Fruit fly (Drosophila melanogaster): Measurements from ENCODE around the gene CG9795.

CG9795 gene

DNA sequence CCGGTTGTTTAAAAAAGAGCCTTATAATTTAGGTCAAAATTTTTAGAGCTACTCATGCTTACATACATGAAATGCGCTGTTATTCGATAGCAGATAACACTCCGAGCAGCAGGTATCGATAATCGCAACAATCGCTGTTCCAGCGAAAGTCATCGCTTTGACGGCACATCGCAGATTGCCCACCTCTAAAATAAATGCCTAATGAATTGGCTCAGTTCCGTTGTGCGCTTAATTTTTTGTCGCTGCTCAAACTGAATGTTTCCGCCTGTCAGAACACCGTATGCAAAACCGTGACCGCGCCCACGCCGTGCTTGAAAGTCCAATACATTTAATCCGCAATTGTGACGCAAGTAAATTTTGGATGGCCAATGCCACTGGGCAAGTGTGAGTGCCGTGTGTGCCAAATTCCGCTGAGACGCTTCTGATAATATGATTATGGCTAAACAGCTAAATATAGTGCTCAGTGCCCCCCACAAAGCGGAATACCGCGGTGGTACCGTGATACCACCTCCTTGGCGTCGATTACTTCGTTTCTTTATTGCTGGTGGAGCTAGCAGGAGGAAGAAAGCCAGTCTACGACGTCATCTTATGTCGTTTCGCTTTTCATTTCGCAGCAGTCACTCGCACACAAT lies at the start of gene CG9795:
Gene CG9795, plus strand, starts transcription at position 177 of the 632 bp plus-strand sequence.
- no peak for TF ChIP-seq CTCF (optimal IDR thresholded peaks at IDR 0.05)
- no peak for TF ChIP-seq CG8478 (optimal IDR thresholded peaks at IDR 0.05)

dm6 chr3R:4277828-4278227 lies 41.7 kb upstream of the CG9795 start, which contains the start of gene flip:
Gene flip, minus strand, starts transcription at chr3R:4277928.
- TF ChIP-seq CTCF (optimal IDR thresholded peaks at IDR 0.05) (no peak), CG8478 (optimal IDR thresholded peaks at IDR 0.05) (no peak)

- TF ChIP-seq CTCF (optimal IDR thresholded peaks at IDR 0.05) (no peak), CG8478 (optimal IDR thresholded peaks at IDR 0.05) (no peak)
Observed at dm6 chr3R:4280062-4280461, 39.4 kb upstream of the CG9795 start, which contains the start of gene cpx. Gene cpx, plus strand, starts transcription at chr3R:4280221.

DNA sequence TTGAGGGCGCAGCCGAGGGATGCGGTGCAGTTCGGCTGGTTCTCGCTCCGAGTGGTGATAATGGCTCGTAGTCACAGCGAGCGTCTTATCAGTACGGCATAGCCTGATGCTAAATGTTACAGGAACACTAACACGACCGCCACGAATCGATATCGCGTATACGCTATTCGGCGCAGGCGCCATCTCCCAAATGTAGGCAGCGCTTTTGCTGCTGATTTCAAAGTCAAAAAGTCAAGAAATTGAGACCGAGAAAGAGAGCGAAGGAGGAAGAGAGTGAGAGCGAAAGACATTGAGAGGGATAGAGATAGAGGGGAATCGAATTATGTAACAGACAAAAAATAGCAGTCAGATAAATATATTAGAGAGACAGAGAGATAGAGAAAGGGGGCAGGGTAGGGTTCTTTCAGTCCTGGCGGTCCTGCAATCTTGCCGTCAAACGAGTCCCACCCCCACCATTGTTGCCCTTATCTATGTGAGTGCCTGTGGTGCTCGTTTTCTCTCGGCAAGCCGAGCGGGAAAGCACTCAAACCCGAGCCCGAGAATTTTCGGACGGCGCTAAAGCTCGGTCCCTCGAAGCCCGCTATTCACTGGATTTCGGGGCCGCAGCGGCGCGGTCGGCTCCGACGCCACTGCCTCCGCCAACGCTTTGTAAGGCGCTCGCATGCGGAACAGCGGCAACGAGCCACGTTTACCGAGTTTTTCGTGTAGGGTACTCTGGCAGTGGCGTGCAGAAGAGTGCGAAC lies 38.2 kb upstream of the CG9795 start:
- TF ChIP-seq CG8478 (optimal IDR thresholded peaks at IDR 0.05) (no peak), CTCF (optimal IDR thresholded peaks at IDR 0.05) (no peak)

DNA sequence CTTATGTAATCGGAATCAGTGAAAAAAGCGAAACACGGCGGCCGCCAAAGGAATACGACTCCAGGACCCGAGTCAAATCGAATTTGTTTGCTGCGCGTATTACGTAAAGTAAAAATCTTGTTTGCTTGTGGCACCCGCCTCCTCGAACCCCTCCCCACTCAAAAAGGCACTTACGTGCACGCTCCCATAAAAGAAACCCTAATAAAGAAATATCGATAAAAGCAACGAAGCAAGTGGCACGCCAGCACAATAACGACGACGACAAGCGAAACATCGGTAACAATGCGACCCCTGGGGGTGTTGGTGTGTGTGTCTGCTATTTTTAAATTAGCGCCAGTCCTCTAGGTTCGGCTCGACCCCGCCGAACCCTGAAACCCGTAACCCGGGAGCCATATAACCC lies 37.3 kb upstream of the CG9795 start:
- TF ChIP-seq CG8478 (optimal IDR thresholded peaks at IDR 0.05): no peak
- TF ChIP-seq CTCF (optimal IDR thresholded peaks at IDR 0.05): no peak

dm6 chr3R:4284376-4284953 lies 35.0 kb upstream of the CG9795 start:
- TF ChIP-seq CG8478 (optimal IDR thresholded peaks at IDR 0.05) (no peak), CTCF (optimal IDR thresholded peaks at IDR 0.05) (no peak)

DNA sequence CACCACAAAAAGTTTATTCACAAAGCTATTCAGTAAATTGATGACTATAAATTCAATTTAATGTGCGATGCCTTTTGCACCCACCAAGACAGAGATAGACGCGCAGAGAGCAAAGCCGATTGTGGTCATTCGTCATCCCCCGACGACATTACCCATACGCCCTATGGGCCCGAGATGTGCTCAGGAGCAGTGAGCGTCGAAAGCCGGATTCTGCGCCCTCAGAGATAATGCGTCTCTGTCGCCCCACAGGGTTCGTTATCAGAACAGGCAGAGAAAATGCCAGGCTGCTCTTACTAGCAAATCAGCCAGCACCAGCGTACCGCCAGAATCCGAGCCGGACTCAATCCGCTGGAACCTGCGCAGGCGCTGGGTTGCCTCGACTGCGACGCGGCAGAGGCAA lies 28.2 kb upstream of the CG9795 start:
- no peak for TF ChIP-seq CTCF (optimal IDR thresholded peaks at IDR 0.05)
- TF ChIP-seq CG8478 (optimal IDR thresholded peaks at IDR 0.05): no peak

- TF ChIP-seq CG8478 (optimal IDR thresholded peaks at IDR 0.05) (no peak), CTCF (optimal IDR thresholded peaks at IDR 0.05) (no peak)
Observed at dm6 chr3R:4292185-4292584, 27.3 kb upstream of the CG9795 start.

- TF ChIP-seq CTCF (optimal IDR thresholded peaks at IDR 0.05) (no peak), CG8478 (optimal IDR thresholded peaks at IDR 0.05) (no peak)
Observed at dm6 chr3R:4294689-4295088, 24.8 kb upstream of the CG9795 start, which contains the start of gene Nepl11. Gene Nepl11, minus strand, starts transcription at chr3R:4294840.

- TF ChIP-seq CG8478 (optimal IDR thresholded peaks at IDR 0.05) (no peak), CTCF (optimal IDR thresholded peaks at IDR 0.05) (no peak)
Observed at dm6 chr3R:4301485-4301884, 18.0 kb upstream of the CG9795 start.

DNA sequence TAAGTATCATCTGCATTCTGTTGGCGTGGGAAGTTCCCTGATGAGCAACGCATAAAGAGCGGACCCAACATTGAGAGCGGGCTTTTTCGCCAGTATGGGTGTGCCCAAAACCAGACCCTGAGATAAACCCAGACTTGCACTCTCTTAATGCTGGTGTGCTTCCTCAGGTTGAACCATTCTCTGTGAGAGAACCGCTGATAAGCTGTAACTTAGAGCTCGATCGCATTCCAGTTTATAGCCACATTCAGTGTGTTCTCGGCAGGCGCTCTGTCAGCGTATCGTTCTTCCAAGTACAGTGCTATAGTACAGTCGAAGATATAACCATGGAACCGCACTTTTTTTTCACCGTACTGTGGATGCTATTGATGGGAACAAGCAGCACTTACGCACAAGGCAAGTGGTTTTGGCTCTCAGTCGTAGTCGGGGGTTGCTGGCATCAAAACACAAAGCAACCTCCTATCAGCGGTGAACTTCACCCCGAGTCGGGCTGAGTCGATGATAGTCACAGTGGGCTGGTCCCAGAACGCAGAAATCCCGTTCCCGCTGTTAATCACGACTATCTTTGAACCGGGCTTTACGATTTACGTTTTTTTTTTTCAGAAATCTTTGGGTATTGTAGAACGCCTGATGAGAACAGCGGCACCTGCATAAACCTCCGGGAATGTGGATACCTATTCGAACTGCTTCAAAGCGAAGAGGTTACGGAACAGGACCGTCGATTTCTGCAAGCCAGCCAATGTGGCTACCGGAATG lies 11.6 kb upstream of the CG9795 start, which contains the start of gene MP1:
Gene MP1, plus strand, starts transcription at position 245 of the 753 bp plus-strand sequence.
- no peak for TF ChIP-seq CG8478 (optimal IDR thresholded peaks at IDR 0.05)

- no peak for TF ChIP-seq CTCF (optimal IDR thresholded peaks at IDR 0.05)
- TF ChIP-seq CG8478 (optimal IDR thresholded peaks at IDR 0.05): no peak
Observed at dm6 chr3R:4308708-4309107, 10.8 kb upstream of the CG9795 start.

DNA sequence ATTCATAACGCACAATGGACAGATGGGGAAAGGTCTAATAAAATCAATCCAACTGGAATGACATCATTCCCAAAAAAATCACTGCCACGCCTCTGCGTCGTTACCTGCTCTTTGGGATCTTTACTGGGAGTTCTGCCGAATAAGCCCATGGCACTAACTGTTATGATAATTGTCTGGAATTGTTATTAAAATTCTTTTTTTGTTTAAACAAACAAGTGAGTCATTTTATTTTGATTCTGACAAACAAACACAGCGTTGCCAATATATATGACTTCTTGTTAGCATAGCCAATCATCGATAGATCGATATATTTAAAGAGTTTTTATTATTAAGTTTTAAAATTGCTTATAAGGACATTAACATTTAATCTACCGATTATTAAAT lies 8.8 kb upstream of the CG9795 start, which contains the start of gene Vps24:
Gene Vps24, minus strand, starts transcription at position 265 of the 384 bp plus-strand sequence.
- TF ChIP-seq CTCF (optimal IDR thresholded peaks at IDR 0.05): no peak
- TF ChIP-seq CG8478 (optimal IDR thresholded peaks at IDR 0.05): no peak

DNA sequence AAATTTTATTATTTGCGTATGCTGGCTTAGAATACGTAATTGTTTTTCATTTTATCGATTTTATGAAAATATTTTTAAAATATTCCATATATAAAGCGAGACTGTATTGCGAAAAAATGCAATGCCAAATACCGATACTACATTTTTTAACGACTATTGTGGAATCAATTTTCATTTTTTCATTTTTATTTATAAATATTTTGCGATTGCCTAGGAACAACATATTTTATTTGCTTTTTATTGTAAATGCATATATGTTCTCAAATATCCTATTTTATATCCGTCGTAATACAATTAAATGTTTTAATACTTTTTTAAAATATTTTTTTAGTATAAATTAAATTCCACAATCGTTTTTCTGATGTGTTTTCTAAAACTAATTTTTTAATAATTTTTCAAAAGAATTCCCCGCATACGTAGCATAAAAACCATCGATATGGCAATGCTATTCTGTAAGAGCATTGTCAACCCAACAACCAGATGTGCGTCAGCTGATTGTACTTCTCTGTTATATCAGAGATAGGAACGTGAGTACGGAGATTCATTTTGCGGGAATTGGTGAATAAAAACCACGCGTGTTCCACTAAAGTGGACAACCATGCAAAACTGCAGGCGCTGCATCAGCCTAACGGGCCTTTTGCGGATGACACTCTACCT lies 8.3 kb upstream of the CG9795 start, which contains the start of gene Suv3:
Gene Suv3, plus strand, starts transcription at position 489 of the 657 bp plus-strand sequence.
- TF ChIP-seq CG8478 (optimal IDR thresholded peaks at IDR 0.05) (no peak), CTCF (optimal IDR thresholded peaks at IDR 0.05) (no peak)

All from S2 (cell line).